Worm (Caenorhabditis elegans) whole organism, L4 larva: ENCODE measurements around the gene cdc-25.3.

Source experiments
- Y75B8A.6 ChIP-seq: fragments of 200-800 bp; sonication (Bioruptor generic); IDR thresholded peaks from 2 replicates; pipeline ENCODE4 v1.3.6; 2022; ENCODE audit warnings: missing genetic modification reagents, missing genetic modification characterization, missing compliant biosample characterization
- skn-1 ChIP-seq: fragments of 150-350 bp; optimal IDR thresholded peaks from 2 replicates; lab custom pipeline; 2014; ENCODE audit warnings: missing biosample characterization, missing genetic modification characterization

- no peak for TF ChIP-seq skn-1
- no peak for TF ChIP-seq Y75B8A.6 (GFP tag; lab: Robert Waterston, UW)
Observed at ce11 chrIII:8929723-8930122, 12.0 kb upstream of the cdc-25.3 start, which contains the start of gene arrd-15.
